Fruit fly (Drosophila melanogaster): ENCODE measurements around the gene Eogt.

Eogt gene

DNA sequence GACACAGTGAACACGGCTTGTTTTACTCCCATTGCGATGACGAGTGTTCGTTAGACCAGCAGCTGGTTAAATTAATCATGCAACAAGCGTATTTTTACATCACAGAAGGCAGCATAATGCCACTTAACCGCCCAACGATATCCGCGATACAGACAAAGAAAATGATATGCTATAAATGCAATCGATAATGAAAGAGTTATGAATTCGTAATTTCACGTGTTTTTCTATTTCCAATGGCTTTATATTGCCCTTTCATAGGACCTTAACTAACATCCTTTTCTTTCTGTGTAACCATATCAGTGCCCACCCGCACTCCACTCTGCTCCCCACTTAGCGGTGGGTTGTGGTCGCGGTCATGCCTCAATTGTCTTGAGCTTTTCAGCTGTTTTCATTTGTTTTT lies 32.2 kb downstream of the Eogt start (continued):
- TF ChIP-seq CG6854 (GFP tag; optimal IDR thresholded peaks at IDR 0.05): no peak
- TF ChIP-seq CG1621 (tag; optimal IDR thresholded peaks at IDR 0.05): no peak
- TF ChIP-seq CG9139 (GFP tag; optimal IDR thresholded peaks at IDR 0.05): no peak
- TF ChIP-seq Eip75B (GFP tag; optimal IDR thresholded peaks at IDR 0.05): no peak
- TF ChIP-seq pdm3 (GFP tag; optimal IDR thresholded peaks at IDR 0.05): peak; percentile 16
- TF ChIP-seq CG32006 (GFP tag; optimal IDR thresholded peaks at IDR 0.05): peak; percentile 71
- TF ChIP-seq Lpt (GFP tag; optimal IDR thresholded peaks at IDR 0.05): peak; percentile 43
- TF ChIP-seq svp (GFP tag): no peak
- TF ChIP-seq CG34406 (GFP tag; optimal IDR thresholded peaks at IDR 0.05): no peak
- TF ChIP-seq CG6792 (GFP tag; optimal IDR thresholded peaks at IDR 0.05): no peak
- no peak for TF ChIP-seq dac (GFP tag; optimal IDR thresholded peaks at IDR 0.05)
- peak; percentile 34 for TF ChIP-seq OdsH (GFP tag; optimal IDR thresholded peaks at IDR 0.05)

DNA sequence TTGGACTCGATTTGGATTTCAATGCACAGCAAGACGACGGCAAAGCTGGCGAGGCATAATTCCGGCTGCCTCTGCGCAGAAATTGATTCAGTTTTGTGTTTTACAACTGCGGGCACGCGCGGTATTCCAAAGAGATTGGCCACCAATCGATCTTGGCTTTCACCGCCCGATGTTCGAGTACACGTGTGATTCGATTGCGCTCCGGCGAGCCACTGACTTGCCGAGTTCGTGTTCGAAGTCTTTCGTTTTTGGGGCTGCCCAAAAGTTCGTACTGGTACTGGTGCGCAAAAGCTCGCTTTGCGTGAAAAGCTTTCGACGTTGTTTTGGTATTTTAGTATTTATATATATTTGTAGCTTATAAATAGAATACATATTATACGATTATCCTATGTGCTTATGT lies 34.2 kb downstream of the Eogt start, which contains the start of gene CG18641:
Gene CG18641, minus strand, starts transcription at position 214 of the 400 bp plus-strand sequence.
- TF ChIP-seq Eip93F (GFP tag; optimal IDR thresholded peaks at IDR 0.05) (no peak), dac (GFP tag; optimal IDR thresholded peaks at IDR 0.05) (no peak), Smox (GFP tag; optimal IDR thresholded peaks at IDR 0.05) (no peak), lz (GFP tag; optimal IDR thresholded peaks at IDR 0.05) (no peak), CG4318 (GFP tag; optimal IDR thresholded peaks at IDR 0.05) (no peak), Hr4 (GFP tag; optimal IDR thresholded peaks at IDR 0.05) (no peak), CG3032 (tag; optimal IDR thresholded peaks at IDR 0.05) (no peak), CG10669 (GFP tag; optimal IDR thresholded peaks at IDR 0.05) (no peak), fkh (GFP tag; optimal IDR thresholded peaks at IDR 0.05) (no peak), CG6163 (GFP tag; IDR thresholded peaks at IDR 0.05) (0 out of 3 replicates have a peak, but pooled peaks have one; percentile 20), fd59A (GFP tag; optimal IDR thresholded peaks at IDR 0.05) (no peak), Eip78C (GFP tag) (no peak), svp (GFP tag) (peak; percentile 15), Hr39 (GFP tag; optimal IDR thresholded peaks at IDR 0.05) (no peak), pdm3 (GFP tag; optimal IDR thresholded peaks at IDR 0.05) (no peak), CG9139 (GFP tag; optimal IDR thresholded peaks at IDR 0.05) (no peak)

- TF ChIP-seq CG10669 (GFP tag; optimal IDR thresholded peaks at IDR 0.05) (no peak), pdm3 (GFP tag; optimal IDR thresholded peaks at IDR 0.05) (no peak), salr (GFP tag; optimal IDR thresholded peaks at IDR 0.05) (no peak), CG10631 (GFP tag; optimal IDR thresholded peaks at IDR 0.05) (no peak), Hr4 (GFP tag; optimal IDR thresholded peaks at IDR 0.05) (no peak), spab (GFP tag; optimal IDR thresholded peaks at IDR 0.05) (no peak), Ets96B (tag; optimal IDR thresholded peaks at IDR 0.05) (no peak), OdsH (GFP tag; optimal IDR thresholded peaks at IDR 0.05) (no peak), CG8119 (GFP tag; IDR thresholded peaks at IDR 0.05) (no peak), net (GFP tag; optimal IDR thresholded peaks at IDR 0.05) (no peak), CG6808 (GFP tag; optimal IDR thresholded peaks at IDR 0.05) (no peak), Blimp-1 (GFP tag; optimal IDR thresholded peaks at IDR 0.05) (no peak), Eip78C (GFP tag) (no peak), ss (GFP tag; optimal IDR thresholded peaks at IDR 0.05) (no peak), CG11762 (GFP tag; optimal IDR thresholded peaks at IDR 0.05; ENCODE audit: insufficient read depth) (no peak), Smox (GFP tag; optimal IDR thresholded peaks at IDR 0.05) (no peak)
Measured at dm6 chr2L:2416620-2417019, 35.7 kb downstream of the Eogt start, which contains the start of gene CG31948. TSS of gene CG31948 (minus strand) at chr2L:2416720.

DNA sequence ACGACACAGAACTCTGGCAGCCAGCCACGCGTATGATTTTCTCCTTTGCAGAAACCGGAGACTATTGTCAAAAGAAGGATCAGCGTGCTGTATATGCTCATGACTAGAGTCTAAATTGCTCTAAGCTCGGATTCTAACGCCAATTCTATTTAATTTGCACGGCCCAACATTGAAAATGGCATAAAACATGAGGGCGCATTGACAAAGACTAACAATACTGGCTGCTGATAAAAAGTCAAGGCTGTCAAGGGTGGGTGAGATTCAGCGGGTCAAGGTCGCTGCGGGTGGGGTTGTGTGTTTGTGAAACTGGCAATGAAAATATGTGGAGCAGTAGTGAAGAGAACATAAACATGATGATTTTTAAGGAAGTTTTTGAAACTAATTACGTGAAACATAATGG lies 37.0 kb downstream of the Eogt start, which contains the start of gene CG34448:
Gene CG34448, minus strand, starts transcription at position 101 of the 400 bp plus-strand sequence.
- TF ChIP-seq CG8632 (GFP tag; optimal IDR thresholded peaks at IDR 0.05) (no peak), CG6808 (GFP tag; optimal IDR thresholded peaks at IDR 0.05) (no peak), CG6792 (GFP tag; optimal IDR thresholded peaks at IDR 0.05) (no peak), CG11762 (GFP tag; optimal IDR thresholded peaks at IDR 0.05; ENCODE audit: insufficient read depth) (no peak), Smox (GFP tag; optimal IDR thresholded peaks at IDR 0.05) (no peak), Sox14 (GFP tag; optimal IDR thresholded peaks at IDR 0.05) (no peak), spab (GFP tag; optimal IDR thresholded peaks at IDR 0.05) (no peak), CG32006 (GFP tag; optimal IDR thresholded peaks at IDR 0.05) (no peak), CG8119 (GFP tag; IDR thresholded peaks at IDR 0.05) (no peak), CG11902 (GFP tag; optimal IDR thresholded peaks at IDR 0.05) (no peak), CG6276 (GFP tag; optimal IDR thresholded peaks at IDR 0.05) (no peak)
